Worm (Caenorhabditis elegans) whole organism, midembryonic: ENCODE data around the gene R10D12.7.

Experiments used
- med-1 ChIP-seq: sonication (generic microtip); optimal IDR thresholded peaks from 2 replicates; lab custom pipeline; 2017; ENCODE audit warnings: missing genetic modification characterization, mild to moderate bottlenecking, missing compliant biosample characterization, antibody characterized with exemption, missing genetic modification reagents; ENCODE audit not compliant: insufficient read depth
- ref-1 ChIP-seq: fragments of 200-800 bp; sonication (Bioruptor generic); conservative IDR thresholded peaks from 2 replicates; pipeline ENCODE4 v1.3.6; 2022; ENCODE audit warnings: missing genetic modification reagents, missing genetic modification characterization, missing compliant biosample characterization
- ztf-23 ChIP-seq: fragments of 200-800 bp; sonication (Bioruptor generic); IDR thresholded peaks from 2 replicates; pipeline ENCODE4 v1.3.6; 2022; ENCODE audit warnings: missing genetic modification reagents, missing genetic modification characterization, missing compliant biosample characterization
- ztf-29 ChIP-seq: fragments of 200-800 bp; sonication (Bioruptor generic); IDR thresholded peaks from 2 replicates; pipeline ENCODE4 v1.3.6; 2022; ENCODE audit warnings: missing genetic modification reagents, missing genetic modification characterization, missing compliant biosample characterization

DNA sequence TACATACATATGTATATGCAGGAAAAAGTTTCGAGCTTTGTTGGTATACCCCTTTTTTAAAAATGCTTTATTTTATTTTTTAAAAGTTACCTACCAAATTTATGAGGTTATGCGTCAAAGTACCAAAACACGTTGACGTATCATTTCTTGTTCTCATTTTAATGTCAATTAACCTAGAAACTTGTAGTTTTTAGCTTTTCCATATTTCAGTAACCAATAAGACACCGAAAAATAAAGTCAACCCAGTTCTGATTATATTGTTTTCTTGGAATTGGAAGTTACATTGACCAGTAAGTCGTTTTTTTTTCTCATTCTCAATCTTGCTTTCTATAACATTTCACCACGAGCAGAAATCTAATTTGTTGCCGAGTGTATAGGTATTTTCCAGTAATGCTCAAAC lies 13.0 kb upstream of the R10D12.7 start, which contains the start of gene srw-145:
- TF ChIP-seq ztf-29 (GFP tag; lab: Robert Waterston, UW) (no peak), ref-1 (GFP tag; lab: Robert Waterston, UW) (no peak), ztf-23 (GFP tag; lab: Robert Waterston, UW) (no peak), med-1 (GFP tag; lab: Kevin White, UChicago) (no peak)
